Fruit fly (Drosophila melanogaster) ovary, adult (tissue): ENCODE data around the gene CG46309.

Source experiments
- CG17801 ChIP-seq: fragments of 200-800 bp; optimal IDR thresholded peaks from 2 replicates; lab custom pipeline; 2019; ENCODE audit warnings: missing biosample characterization, mild to moderate bottlenecking, missing genetic modification characterization, moderate library complexity; ENCODE audit not compliant: partially characterized antibody

The CG46309 gene

dm6 chr2L:16251598-16252131, at the start of gene CG46309:
Gene CG46309, minus strand, starts transcription at chr2L:16251788.
- TF ChIP-seq CG17801 (GFP tag; lab: Kevin White, UChicago) = peak; percentile 34

dm6 chr2L:16299466-16300311, 48.1 kb upstream of the CG46309 start, which contains the start of the genes heix and CG17328:
Gene heix, minus strand, starts transcription at chr2L:16299858.
Gene CG17328, plus strand, starts transcription at chr2L:16299943.
- TF ChIP-seq CG17801 (GFP tag; lab: Kevin White, UChicago) = peak; percentile 55

- TF ChIP-seq CG17801 (GFP tag; lab: Kevin White, UChicago) = no peak
Observed at dm6 chr2L:16293703-16294233, 42.2 kb upstream of the CG46309 start, which contains the start of gene Cyp303a1. Gene Cyp303a1, plus strand, starts transcription at chr2L:16294183.

- TF ChIP-seq CG17801 (GFP tag; lab: Kevin White, UChicago) = no peak
Observed at dm6 chr2L:16292975-16293501, 41.5 kb upstream of the CG46309 start, which contains the start of gene CG13258. Gene CG13258, minus strand, starts transcription at chr2L:16293025.

dm6 chr2L:16290984-16291383, 39.4 kb upstream of the CG46309 start, which contains the start of gene CG17329:
Gene CG17329, plus strand, starts transcription at chr2L:16291284.
- no peak for TF ChIP-seq CG17801 (GFP tag; lab: Kevin White, UChicago)

dm6 chr2L:16288393-16288731, 36.8 kb upstream of the CG46309 start:
- TF ChIP-seq CG17801 (GFP tag; lab: Kevin White, UChicago) = no peak

dm6 chr2L:16287602-16288392, 36.2 kb upstream of the CG46309 start, which contains the start of the genes crp and pkaap:
Gene crp, minus strand, starts transcription at chr2L:16287730.
Gene pkaap, plus strand, starts transcription at chr2L:16288290.
- TF ChIP-seq CG17801 (GFP tag; lab: Kevin White, UChicago) = peak; percentile 71

- TF ChIP-seq CG17801 (GFP tag; lab: Kevin White, UChicago) = no peak
Observed at dm6 chr2L:16287006-16287601, 35.5 kb upstream of the CG46309 start.

dm6 chr2L:16286360-16287005, 34.9 kb upstream of the CG46309 start:
- peak; percentile 44 for TF ChIP-seq CG17801 (GFP tag; lab: Kevin White, UChicago)

dm6 chr2L:16285692-16286359, 34.2 kb upstream of the CG46309 start:
- peak; percentile 80 for TF ChIP-seq CG17801 (GFP tag; lab: Kevin White, UChicago)

- peak; percentile 76 for TF ChIP-seq CG17801 (GFP tag; lab: Kevin White, UChicago)
Observed at dm6 chr2L:16284306-16285299, 33.0 kb upstream of the CG46309 start.

dm6 chr2L:16282856-16283255, 31.3 kb upstream of the CG46309 start:
- TF ChIP-seq CG17801 (GFP tag; lab: Kevin White, UChicago) = no peak
